Fruit fly (Drosophila melanogaster) whole organism, wandering third instar larva: Measurements from ENCODE around the gene Rel.

ENCODE experiments used
- CrebA ChIP-seq: fragments of 200-800 bp; sonication (Bioruptor generic); optimal IDR thresholded peaks from 2 replicates; lab custom pipeline; 2016; ENCODE audit warnings: missing biosample characterization, mild to moderate bottlenecking, missing genetic modification characterization, borderline replicate concordance
- Myc ChIP-seq: fragments of >200 bp; optimal IDR thresholded peaks from 2 replicates; lab custom pipeline; 2017
- foxo ChIP-seq, 2 experiments: fragments of 200-800 bp; sonication (Bioruptor generic); optimal IDR thresholded peaks; 2 replicates in 1 of 2; 3 replicates in 1 of 2; lab custom pipeline; 2016 to 2017; ENCODE audit warnings: missing biosample characterization in 2 of 2, missing genetic modification characterization in 2 of 2
- fru ChIP-seq: fragments of 200-800 bp; sonication (Bioruptor generic); optimal IDR thresholded peaks from 3 replicates; lab custom pipeline; 2016; ENCODE audit warnings: missing biosample characterization, mild to moderate bottlenecking, missing genetic modification characterization
- psq ChIP-seq: fragments of 200-800 bp; sonication (Bioruptor generic); optimal IDR thresholded peaks from 3 replicates; lab custom pipeline; 2017; ENCODE audit warnings: missing biosample characterization, mild to moderate bottlenecking, missing genetic modification characterization, moderate library complexity

DNA sequence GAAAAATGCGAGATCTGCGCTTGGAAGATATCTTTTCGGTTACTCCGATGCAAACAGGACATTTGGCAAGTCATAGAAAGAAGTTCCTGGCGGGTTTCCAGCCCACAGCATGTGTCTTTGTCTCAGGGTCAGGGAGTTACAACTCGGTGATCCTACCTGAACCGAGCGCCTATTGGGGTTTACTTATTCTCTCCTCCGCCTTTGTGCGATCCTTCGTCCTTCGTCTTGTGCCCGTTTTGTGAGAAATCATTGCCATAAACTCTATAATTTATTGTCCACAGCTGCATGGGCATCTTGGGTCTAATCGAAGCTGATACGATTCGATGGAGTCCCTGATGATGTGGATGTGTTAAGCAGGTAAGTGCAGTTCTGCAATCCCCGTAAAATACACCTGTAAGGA, 9.8 kb downstream of the Rel start:
- TF ChIP-seq fru (no peak), CrebA (GFP tag; lab: Kevin White, UChicago) (no peak), psq (GFP tag; lab: Kevin White, UChicago) (no peak), Myc (lab: Kevin White, UChicago) (no peak), foxo (GFP tag; optimal IDR thresholded peaks at IDR 0.05; lab: Kevin White, UChicago) (no peak)
